Worm (Caenorhabditis elegans) whole organism, early embryonic: ENCODE results near the gene EEED8.3.
A peak's percentile ranks its signal among the peaks of the same experiment; 100 is the strongest.

Experiments
- B0310.2 ChIP-seq: sonication (generic microtip); optimal IDR thresholded peaks from 2 replicates; lab custom pipeline; 2016; ENCODE audit warnings: mild to moderate bottlenecking, missing genetic modification characterization, missing compliant biosample characterization
- F13C5.2 ChIP-seq: sonication (generic microtip); optimal IDR thresholded peaks from 2 replicates; lab custom pipeline; 2017; ENCODE audit warnings: mild to moderate bottlenecking, missing genetic modification characterization, inconsistent platforms, missing compliant biosample characterization
- ama-1 ChIP-seq: fragments of 150-350 bp; optimal IDR thresholded peaks from 2 replicates; lab custom pipeline; 2014
- hmg-4 ChIP-seq: fragments of 200-800 bp; sonication (Bioruptor generic); optimal IDR thresholded peaks from 2 replicates; lab custom pipeline; 2018; ENCODE audit warnings: mild to moderate bottlenecking, missing genetic modification characterization, missing compliant biosample characterization
- sea-1 ChIP-seq: fragments of 200-800 bp; sonication (Bioruptor generic); conservative IDR thresholded peaks from 2 replicates; pipeline ENCODE4 v1.3.6; 2022; ENCODE audit warnings: missing genetic modification characterization, missing compliant biosample characterization
- tbx-37 ChIP-seq: fragments of 200-800 bp; sonication (Bioruptor generic); conservative IDR thresholded peaks from 2 replicates; pipeline ENCODE4 v1.3.6; 2022; ENCODE audit warnings: missing genetic modification reagents, missing genetic modification characterization, missing compliant biosample characterization

The EEED8.3 gene

ce11 chrII:5463692-5464300, 49.7 kb downstream of the EEED8.3 start:
- TF ChIP-seq ama-1 (lab: Kevin White, UChicago) (no peak), sea-1 (GFP tag; lab: Robert Waterston, UW) (no peak), tbx-37 (GFP tag; lab: Robert Waterston, UW) (0 out of 2 replicates have a peak, but pooled peaks have one; percentile 10), F13C5.2 (peak; percentile 5), B0310.2 (no peak), hmg-4 (GFP tag; lab: Kevin White, UChicago) (peak; percentile 47)
